Worm (Caenorhabditis elegans) whole organism, L2 larva: ENCODE measurements around the gene F13E9.15.

Source experiments
- C34F6.9 ChIP-seq: fragments of 150-350 bp; optimal IDR thresholded peaks from 2 replicates; lab custom pipeline; 2014; ENCODE audit warnings: missing biosample characterization, missing genetic modification characterization
- F13H6.1 ChIP-seq: sonication (generic microtip); optimal IDR thresholded peaks from 2 replicates; lab custom pipeline; 2016; ENCODE audit warnings: missing genetic modification characterization, missing compliant biosample characterization
- R02D3.7 ChIP-seq: fragments of 150-350 bp; optimal IDR thresholded peaks from 2 replicates; lab custom pipeline; 2014; ENCODE audit warnings: missing biosample characterization, missing genetic modification characterization
- Y55F3AM.14 ChIP-seq: fragments of 200-800 bp; sonication (Bioruptor generic); optimal IDR thresholded peaks from 2 replicates; lab custom pipeline; 2018; ENCODE audit warnings: mild to moderate bottlenecking, missing genetic modification characterization, missing compliant biosample characterization
- aly-2 ChIP-seq: fragments of 150-350 bp; optimal IDR thresholded peaks from 2 replicates; lab custom pipeline; 2014; ENCODE audit warnings: missing biosample characterization, missing genetic modification characterization
- ama-1 ChIP-seq: fragments of 150-350 bp; optimal IDR thresholded peaks from 2 replicates; lab custom pipeline; 2018; ENCODE audit warnings: inconsistent platforms
- blmp-1 ChIP-seq: sonication (generic microtip); optimal IDR thresholded peaks from 2 replicates; lab custom pipeline; 2017; ENCODE audit warnings: missing genetic modification characterization, mild to moderate bottlenecking, missing compliant biosample characterization, antibody characterized with exemption, moderate library complexity; ENCODE audit not compliant: insufficient read depth
- ceh-16 ChIP-seq: fragments of 150-350 bp; optimal IDR thresholded peaks from 2 replicates; lab custom pipeline; 2014; ENCODE audit warnings: missing biosample characterization, missing genetic modification characterization
- ceh-82 ChIP-seq: fragments of 150-350 bp; optimal IDR thresholded peaks from 2 replicates; lab custom pipeline; 2014; ENCODE audit warnings: missing biosample characterization, missing genetic modification characterization
- crh-2 ChIP-seq: sonication (generic microtip); optimal IDR thresholded peaks from 2 replicates; lab custom pipeline; 2017; ENCODE audit warnings: missing biosample characterization, missing genetic modification characterization
- dmd-4 ChIP-seq: sonication (generic microtip); optimal IDR thresholded peaks from 2 replicates; lab custom pipeline; 2017; ENCODE audit warnings: missing biosample characterization, missing genetic modification characterization
- egl-27 ChIP-seq: sonication (generic microtip); optimal IDR thresholded peaks from 3 replicates; lab custom pipeline; 2017; ENCODE audit warnings: missing biosample characterization, missing genetic modification reagents, missing genetic modification characterization
- elt-1 ChIP-seq: fragments of 150-350 bp; optimal IDR thresholded peaks from 2 replicates; lab custom pipeline; 2014; ENCODE audit warnings: missing biosample characterization, missing genetic modification characterization
- elt-3 ChIP-seq: sonication (generic microtip); optimal IDR thresholded peaks from 2 replicates; lab custom pipeline; 2017; ENCODE audit warnings: missing biosample characterization, missing genetic modification characterization
- fos-1 ChIP-seq: fragments of 150-350 bp; optimal IDR thresholded peaks from 2 replicates; lab custom pipeline; 2014; ENCODE audit warnings: missing biosample characterization, missing genetic modification characterization
- gmeb-1 ChIP-seq: fragments of 150-350 bp; optimal IDR thresholded peaks from 2 replicates; lab custom pipeline; 2014; ENCODE audit warnings: missing biosample characterization, missing genetic modification characterization
- lin-11 ChIP-seq: fragments of 150-350 bp; sonication (generic microtip); optimal IDR thresholded peaks from 2 replicates; lab custom pipeline; 2014; ENCODE audit warnings: missing biosample characterization, missing genetic modification characterization, inconsistent platforms, mixed read lengths
- lin-13 ChIP-seq: fragments of 150-350 bp; optimal IDR thresholded peaks from 2 replicates; lab custom pipeline; 2014; ENCODE audit warnings: missing biosample characterization, missing genetic modification reagents, missing genetic modification characterization
- lin-39 ChIP-seq: fragments of 150-350 bp; optimal IDR thresholded peaks from 2 replicates; lab custom pipeline; 2014; ENCODE audit warnings: missing biosample characterization, missing genetic modification reagents, missing genetic modification characterization
- lsy-2 ChIP-seq, 2 experiments: fragments of 150-350 bp in 1 of 2; sonication (generic microtip) in 1 of 2; optimal IDR thresholded peaks; 2 replicates each; lab custom pipeline; 2014 to 2017; ENCODE audit warnings: missing biosample characterization in 2 of 2, missing genetic modification characterization in 2 of 2
- mab-5 ChIP-seq: fragments of 150-350 bp; optimal IDR thresholded peaks from 2 replicates; lab custom pipeline; 2014; ENCODE audit warnings: missing biosample characterization, missing genetic modification characterization
- mbf-1 ChIP-seq: sonication (generic microtip); optimal IDR thresholded peaks from 2 replicates; lab custom pipeline; 2017; ENCODE audit warnings: missing biosample characterization, missing genetic modification characterization
- mdl-1 ChIP-seq, 2 experiments: fragments of 150-350 bp in 1 of 2; sonication (generic microtip) in 1 of 2; optimal IDR thresholded peaks; 2 replicates each; lab custom pipeline; 2017; ENCODE audit warnings: missing biosample characterization in 2 of 2, missing genetic modification characterization in 2 of 2
- nhr-10 ChIP-seq: sonication (generic microtip); optimal IDR thresholded peaks from 2 replicates; lab custom pipeline; 2017; ENCODE audit warnings: missing biosample characterization, missing genetic modification characterization
- nhr-12 ChIP-seq: fragments of 150-350 bp; optimal IDR thresholded peaks from 2 replicates; lab custom pipeline; 2014; ENCODE audit warnings: missing biosample characterization, missing genetic modification characterization
- nhr-129 ChIP-seq: fragments of 150-350 bp; optimal IDR thresholded peaks from 2 replicates; lab custom pipeline; 2014; ENCODE audit warnings: missing biosample characterization, missing genetic modification characterization
- nhr-21 ChIP-seq: fragments of 150-350 bp; optimal IDR thresholded peaks from 2 replicates; lab custom pipeline; 2014; ENCODE audit warnings: missing biosample characterization, missing genetic modification characterization
- nhr-23 ChIP-seq: fragments of 150-350 bp; optimal IDR thresholded peaks from 2 replicates; lab custom pipeline; 2014; ENCODE audit warnings: missing biosample characterization, missing genetic modification reagents, missing genetic modification characterization
- nhr-237 ChIP-seq: fragments of 150-350 bp; optimal IDR thresholded peaks from 2 replicates; lab custom pipeline; 2014; ENCODE audit warnings: missing biosample characterization, missing genetic modification characterization
- nhr-25 ChIP-seq: fragments of 150-350 bp; sonication (generic microtip); optimal IDR thresholded peaks from 3 replicates; lab custom pipeline; 2014; ENCODE audit warnings: missing biosample characterization, missing genetic modification characterization
- nhr-6 ChIP-seq: fragments of 150-350 bp; optimal IDR thresholded peaks from 2 replicates; lab custom pipeline; 2014; ENCODE audit warnings: missing biosample characterization, missing genetic modification characterization
- nhr-77 ChIP-seq: fragments of 150-350 bp; optimal IDR thresholded peaks from 2 replicates; lab custom pipeline; 2014; ENCODE audit warnings: missing biosample characterization, missing genetic modification characterization
- peb-1 ChIP-seq: fragments of 150-350 bp; optimal IDR thresholded peaks from 2 replicates; lab custom pipeline; 2014; ENCODE audit warnings: missing biosample characterization, missing genetic modification characterization
- sem-4 ChIP-seq: fragments of 150-350 bp; optimal IDR thresholded peaks from 2 replicates; lab custom pipeline; 2014; ENCODE audit warnings: missing biosample characterization, missing genetic modification reagents, missing genetic modification characterization
- skn-1 ChIP-seq: sonication (generic microtip); optimal IDR thresholded peaks from 2 replicates; lab custom pipeline; 2017; ENCODE audit warnings: missing biosample characterization, missing genetic modification characterization
- sma-3 ChIP-seq: sonication (generic microtip); optimal IDR thresholded peaks from 2 replicates; lab custom pipeline; 2016; ENCODE audit warnings: missing genetic modification reagents, missing genetic modification characterization, missing compliant biosample characterization
- sma-9 ChIP-seq, 2 experiments: fragments of 150-350 bp in 1 of 2; sonication (generic microtip) in 1 of 2; optimal IDR thresholded peaks; 2 replicates each; lab custom pipeline; 2014 to 2016; ENCODE audit warnings: missing genetic modification characterization in 2 of 2, mild to moderate bottlenecking in 1 of 2, missing biosample characterization in 1 of 2, missing compliant biosample characterization in 1 of 2, missing genetic modification reagents in 1 of 2, moderate library complexity in 1 of 2
- snpc-4 ChIP-seq: fragments of 150-350 bp; optimal IDR thresholded peaks from 2 replicates; lab custom pipeline; 2014; ENCODE audit warnings: missing biosample characterization, missing genetic modification characterization
- unc-39 ChIP-seq: fragments of 150-350 bp; optimal IDR thresholded peaks from 2 replicates; lab custom pipeline; 2014; ENCODE audit warnings: missing biosample characterization, missing genetic modification characterization
- unc-55 ChIP-seq: fragments of 150-350 bp; sonication (generic microtip); optimal IDR thresholded peaks from 3 replicates; lab custom pipeline; 2014; ENCODE audit warnings: missing biosample characterization, missing genetic modification reagents, missing genetic modification characterization
- unc-62 ChIP-seq: fragments of 150-350 bp; optimal IDR thresholded peaks from 2 replicates; lab custom pipeline; 2014; ENCODE audit warnings: missing biosample characterization, missing genetic modification reagents, missing genetic modification characterization
- zag-1 ChIP-seq: fragments of 150-350 bp; optimal IDR thresholded peaks from 2 replicates; lab custom pipeline; 2014; ENCODE audit warnings: missing biosample characterization, missing genetic modification characterization
- ztf-11 ChIP-seq: sonication (generic microtip); optimal IDR thresholded peaks from 2 replicates; lab custom pipeline; 2017; ENCODE audit warnings: missing biosample characterization, missing genetic modification characterization

Gene F13E9.15

ce11 chrIV:10902476-10902875 lies 12.8 kb upstream of the F13E9.15 start:
- TF ChIP-seq unc-62 (GFP tag; lab: Kevin White, UChicago) (no peak), mab-5 (tag; lab: Kevin White, UChicago) (no peak), ztf-11 (no peak), blmp-1 (no peak), peb-1 (tag; lab: Kevin White, UChicago) (no peak), nhr-21 (no peak), nhr-10 (tag; lab: Kevin White, UChicago) (no peak), crh-2 (tag; lab: Kevin White, UChicago) (no peak), R02D3.7 (no peak), aly-2 (tag; lab: Kevin White, UChicago) (no peak)

ce11 chrIV:10900083-10900482 lies 10.4 kb upstream of the F13E9.15 start, which contains the start of gene srlf-30:
TSS of gene srlf-30 (plus strand) at chrIV:10900383.
- no peak for TF ChIP-seq nhr-77
- TF ChIP-seq lsy-2 (tag; optimal IDR thresholded peaks at IDR 0.05; lab: Kevin White, UChicago), result no peak
- no peak for TF ChIP-seq zag-1 (tag; lab: Kevin White, UChicago)
- no peak for TF ChIP-seq gmeb-1 (tag; lab: Kevin White, UChicago)
- TF ChIP-seq nhr-12 (tag; lab: Kevin White, UChicago), result no peak
- TF ChIP-seq crh-2 (tag; lab: Kevin White, UChicago), result no peak
- TF ChIP-seq nhr-237 (tag; lab: Kevin White, UChicago), result no peak
- TF ChIP-seq snpc-4, result no peak
- TF ChIP-seq peb-1 (tag; lab: Kevin White, UChicago), result no peak
- TF ChIP-seq Y55F3AM.14, result no peak
- TF ChIP-seq elt-3, result no peak
- no peak for TF ChIP-seq nhr-6

- no peak for TF ChIP-seq unc-39 (tag; lab: Kevin White, UChicago)
- TF ChIP-seq ceh-82, result no peak
- no peak for TF ChIP-seq egl-27 (tag; lab: Kevin White, UChicago)
- TF ChIP-seq mbf-1 (tag; lab: Kevin White, UChicago), result no peak
- no peak for TF ChIP-seq sma-9 (GFP tag; optimal IDR thresholded peaks at IDR 0.05; lab: Kevin White, UChicago)
- TF ChIP-seq sma-9 (tag; optimal IDR thresholded peaks at IDR 0.05; lab: Kevin White, UChicago), result no peak
- no peak for TF ChIP-seq nhr-23 (tag; lab: Kevin White, UChicago)
- no peak for TF ChIP-seq mab-5 (tag; lab: Kevin White, UChicago)
- no peak for TF ChIP-seq ztf-11
- TF ChIP-seq mdl-1 (tag; optimal IDR thresholded peaks at IDR 0.05; lab: Kevin White, UChicago), result no peak
- TF ChIP-seq lin-13 (GFP tag; lab: Kevin White, UChicago), result no peak
- TF ChIP-seq, all 48 proteins: peak for 0
Measured at ce11 chrIV:10899091-10899490, 9.4 kb upstream of the F13E9.15 start, which contains the start of the genes F13E9.9 and F13E9.19. TSS of gene F13E9.9 (minus strand) at chrIV:10899191. TSS of gene F13E9.19 (plus strand) at chrIV:10899406.

ce11 chrIV:10898160-10898559 lies 8.5 kb upstream of the F13E9.15 start:
- TF ChIP-seq egl-27 (tag; lab: Kevin White, UChicago) (no peak), fos-1 (no peak), ceh-16 (tag; lab: Kevin White, UChicago) (no peak), nhr-129 (tag; lab: Kevin White, UChicago) (no peak), dmd-4 (no peak), nhr-10 (tag; lab: Kevin White, UChicago) (no peak), elt-3 (no peak), nhr-6 (no peak), nhr-77 (no peak), sma-9 (GFP tag; optimal IDR thresholded peaks at IDR 0.05; lab: Kevin White, UChicago) (no peak), sma-9 (tag; optimal IDR thresholded peaks at IDR 0.05; lab: Kevin White, UChicago) (no peak), ztf-11 (no peak), elt-1 (no peak), blmp-1 (no peak), unc-55 (no peak), sem-4 (no peak), nhr-25 (tag; lab: Kevin White, UChicago) (no peak)

ce11 chrIV:10896512-10896911 lies 6.8 kb upstream of the F13E9.15 start, which contains the start of gene srlf-13:
TSS of gene srlf-13 (minus strand) at chrIV:10896612.
- TF ChIP-seq mdl-1 (tag; optimal IDR thresholded peaks at IDR 0.05; lab: Kevin White, UChicago) (no peak), mbf-1 (tag; lab: Kevin White, UChicago) (no peak), F13H6.1 (tag; lab: Kevin White, UChicago) (no peak), unc-39 (tag; lab: Kevin White, UChicago) (no peak), sma-3 (no peak), lin-13 (GFP tag; lab: Kevin White, UChicago) (no peak), lin-11 (tag; lab: Kevin White, UChicago) (no peak), elt-1 (no peak), skn-1 (tag; lab: Kevin White, UChicago) (no peak), lin-39 (no peak), ama-1 (lab: Kevin White, UChicago) (no peak), C34F6.9 (tag; lab: Kevin White, UChicago) (no peak), snpc-4 (no peak), crh-2 (tag; lab: Kevin White, UChicago) (no peak)
- TF ChIP-seq, all 48 proteins: peak for 0
